Fruit fly (Drosophila melanogaster): Measurements from ENCODE around the gene CG5466.

- TF ChIP-seq CG7357 (GFP tag; IDR thresholded peaks at IDR 0.05), result no peak
- TF ChIP-seq E2f2 (GFP tag; IDR thresholded peaks at IDR 0.05), result peak; percentile 37
- TF ChIP-seq CG6683 (GFP tag; optimal IDR thresholded peaks at IDR 0.05), result no peak
- peak; percentile 30 for TF ChIP-seq HLH54F (GFP tag; optimal IDR thresholded peaks at IDR 0.05)
- TF ChIP-seq slp2 (GFP tag; optimal IDR thresholded peaks at IDR 0.05), result no peak
- TF ChIP-seq CG12942 (GFP tag; optimal IDR thresholded peaks at IDR 0.05), result no peak
- TF ChIP-seq CG13894 (tag; optimal IDR thresholded peaks at IDR 0.05), result no peak
- TF ChIP-seq CG6791 (GFP tag; IDR thresholded peaks at IDR 0.05; ENCODE audit: partially characterized antibody), result no peak
- TF ChIP-seq CG8359 (GFP tag; optimal IDR thresholded peaks at IDR 0.05; ENCODE audit: borderline replicate concordance), result no peak
These were observed 24.9 kb upstream of the CG5466 start, which contains the start of the genes Pus1 and bon for dm6 chr3R:20592517-20593462.
